Worm (Caenorhabditis elegans) whole organism, young adult: ENCODE results near the gene Y41D4A.3.

ENCODE experiments used
- B0035.1 ChIP-seq: sonication (generic microtip); optimal IDR thresholded peaks from 2 replicates; lab custom pipeline; 2016; ENCODE audit warnings: missing genetic modification characterization, mild to moderate bottlenecking, missing compliant biosample characterization, missing genotype, missing genetic modification reagents
- F23B12.7 ChIP-seq: sonication (generic microtip); optimal IDR thresholded peaks from 2 replicates; lab custom pipeline; 2017; ENCODE audit warnings: missing genetic modification characterization, mild to moderate bottlenecking, missing compliant biosample characterization, antibody characterized with exemption, moderate library complexity; ENCODE audit not compliant: insufficient read depth
- F33H1.4 ChIP-seq: fragments of 200-800 bp; sonication (Bioruptor generic); IDR thresholded peaks from 2 replicates; pipeline ENCODE4 v1.3.6; 2022; ENCODE audit warnings: missing genetic modification reagents, missing genetic modification characterization, missing compliant biosample characterization
- F39B2.1 ChIP-seq: fragments of 200-800 bp; sonication (Bioruptor generic); IDR thresholded peaks from 2 replicates; pipeline ENCODE4 v1.3.6; 2022; ENCODE audit warnings: missing genetic modification reagents, missing genetic modification characterization, missing compliant biosample characterization
- F49E8.2 ChIP-seq: sonication (generic microtip); optimal IDR thresholded peaks from 3 replicates; lab custom pipeline; 2017; ENCODE audit warnings: missing genetic modification characterization, mild to moderate bottlenecking, missing compliant biosample characterization, antibody characterized with exemption, moderate library complexity; ENCODE audit not compliant: insufficient read depth
- F57A8.1 ChIP-seq: fragments of 200-800 bp; sonication (Bioruptor generic); optimal IDR thresholded peaks from 2 replicates; lab custom pipeline; 2018; ENCODE audit warnings: mild to moderate bottlenecking, missing genetic modification characterization, moderate library complexity, missing compliant biosample characterization
- Y67H2A.10 ChIP-seq: fragments of 200-800 bp; sonication (Bioruptor generic); conservative IDR thresholded peaks from 2 replicates; pipeline ENCODE4 v1.3.6; 2022; ENCODE audit warnings: missing genetic modification reagents, missing genetic modification characterization, missing compliant biosample characterization
- Y95B8A.8 ChIP-seq: fragments of 200-800 bp; sonication (Bioruptor generic); IDR thresholded peaks from 2 replicates; pipeline ENCODE4 v1.3.6; 2022; ENCODE audit warnings: missing genetic modification reagents, missing genetic modification characterization, missing compliant biosample characterization
- ZK185.1 ChIP-seq: sonication (generic microtip); optimal IDR thresholded peaks from 2 replicates; lab custom pipeline; 2016; ENCODE audit warnings: mild to moderate bottlenecking, missing genetic modification characterization, missing compliant biosample characterization; ENCODE audit not compliant: poor library complexity, severe bottlenecking
- athp-1 ChIP-seq: sonication (generic microtip); optimal IDR thresholded peaks from 2 replicates; lab custom pipeline; 2017; ENCODE audit warnings: mild to moderate bottlenecking, missing genetic modification characterization, missing compliant biosample characterization
- attf-5 ChIP-seq: fragments of 200-800 bp; sonication (Bioruptor generic); optimal IDR thresholded peaks from 2 replicates; lab custom pipeline; 2018; ENCODE audit warnings: mild to moderate bottlenecking, missing genetic modification characterization, missing compliant biosample characterization
- attf-6 ChIP-seq: fragments of 200-800 bp; sonication (Bioruptor generic); IDR thresholded peaks from 2 replicates; pipeline ENCODE4 v1.3.6; 2022; ENCODE audit warnings: missing genetic modification reagents, missing genetic modification characterization, missing compliant biosample characterization
- cebp-1 ChIP-seq, 2 experiments: fragments of 200-800 bp in 1 of 2; sonication (Bioruptor generic) in 1 of 2; sonication (generic microtip) in 1 of 2; IDR thresholded peaks in 1 of 2; optimal IDR thresholded peaks in 1 of 2; 2 replicates each; pipeline versions ENCODE4 v1.3.6 to Lab custom; 2017 to 2022; ENCODE audit warnings: missing compliant biosample characterization in 2 of 2, missing genetic modification characterization in 2 of 2, mild to moderate bottlenecking in 1 of 2, missing genetic modification reagents in 1 of 2, moderate library complexity in 1 of 2
- cebp-2 ChIP-seq: fragments of 200-800 bp; sonication (Bioruptor generic); IDR thresholded peaks from 2 replicates; pipeline ENCODE4 v1.3.6; 2022; ENCODE audit warnings: missing genetic modification characterization, missing compliant biosample characterization
- ceh-100 ChIP-seq: fragments of 200-800 bp; sonication (Bioruptor generic); IDR thresholded peaks from 2 replicates; pipeline ENCODE4 v1.3.6; 2022; ENCODE audit warnings: missing genetic modification reagents, missing genetic modification characterization, missing compliant biosample characterization
- ceh-91 ChIP-seq: fragments of 200-800 bp; sonication (Bioruptor generic); IDR thresholded peaks from 2 replicates; pipeline ENCODE4 v1.3.6; 2022; ENCODE audit warnings: missing genetic modification reagents, missing genetic modification characterization, missing compliant biosample characterization
- dox-1 ChIP-seq: fragments of 200-800 bp; sonication (Bioruptor generic); IDR thresholded peaks from 2 replicates; pipeline ENCODE4 v1.3.6; 2022; ENCODE audit warnings: missing genetic modification reagents, missing genetic modification characterization, missing compliant biosample characterization
- efl-1 ChIP-seq: fragments of 150-350 bp; optimal IDR thresholded peaks from 2 replicates; lab custom pipeline; 2014; ENCODE audit warnings: missing biosample characterization, missing genetic modification reagents, missing genetic modification characterization
- egl-18 ChIP-seq: fragments of 200-800 bp; sonication (Bioruptor generic); IDR thresholded peaks from 2 replicates; pipeline ENCODE4 v1.3.6; 2022; ENCODE audit warnings: missing genetic modification reagents, missing genetic modification characterization, missing compliant biosample characterization
- ekl-4 ChIP-seq: fragments of 200-800 bp; sonication (Bioruptor generic); IDR thresholded peaks from 2 replicates; pipeline ENCODE4 v1.3.6; 2022; ENCODE audit warnings: missing genetic modification reagents, missing genetic modification characterization, missing compliant biosample characterization
- fkh-3 ChIP-seq: sonication (generic microtip); optimal IDR thresholded peaks from 2 replicates; lab custom pipeline; 2016; ENCODE audit warnings: mild to moderate bottlenecking, missing genetic modification characterization, missing compliant biosample characterization
- gei-17 ChIP-seq: fragments of 200-800 bp; sonication (Bioruptor generic); optimal IDR thresholded peaks from 2 replicates; lab custom pipeline; 2018; ENCODE audit warnings: mild to moderate bottlenecking, missing genetic modification characterization, missing compliant biosample characterization
- hlh-12 ChIP-seq: sonication (generic microtip); optimal IDR thresholded peaks from 2 replicates; lab custom pipeline; 2016; ENCODE audit warnings: missing genetic modification characterization, missing compliant biosample characterization
- hlh-26 ChIP-seq: fragments of 200-800 bp; sonication (Bioruptor generic); conservative IDR thresholded peaks from 2 replicates; pipeline ENCODE4 v1.3.6; 2022; ENCODE audit warnings: missing genetic modification reagents, missing genetic modification characterization, missing compliant biosample characterization
- hmg-20 ChIP-seq: fragments of 200-800 bp; sonication (Bioruptor generic); IDR thresholded peaks from 2 replicates; pipeline ENCODE4 v1.3.6; 2022; ENCODE audit warnings: missing genetic modification reagents, missing genetic modification characterization, missing compliant biosample characterization
- hsf-1 ChIP-seq: fragments of 200-800 bp; sonication (Bioruptor generic); IDR thresholded peaks from 2 replicates; pipeline ENCODE4 v1.3.6; 2022; ENCODE audit warnings: missing genetic modification reagents, missing genetic modification characterization, missing compliant biosample characterization
- let-526 ChIP-seq: fragments of 200-800 bp; sonication (Bioruptor generic); IDR thresholded peaks from 2 replicates; pipeline ENCODE4 v1.3.6; 2022; ENCODE audit warnings: missing genetic modification reagents, missing genetic modification characterization, missing compliant biosample characterization
- lir-1 ChIP-seq: fragments of 200-800 bp; sonication (Bioruptor generic); conservative IDR thresholded peaks from 2 replicates; pipeline ENCODE4 v1.3.6; 2022; ENCODE audit warnings: missing genetic modification reagents, missing genetic modification characterization, missing compliant biosample characterization
- lsy-27 ChIP-seq: sonication (generic microtip); optimal IDR thresholded peaks from 2 replicates; lab custom pipeline; 2017; ENCODE audit warnings: missing genetic modification characterization, mild to moderate bottlenecking, missing compliant biosample characterization, antibody characterized with exemption, missing genotype, borderline replicate concordance; ENCODE audit not compliant: insufficient read depth
- madf-10 ChIP-seq: sonication (generic microtip); optimal IDR thresholded peaks from 2 replicates; lab custom pipeline; 2016; ENCODE audit warnings: mild to moderate bottlenecking, missing genetic modification characterization, missing compliant biosample characterization
- madf-3 ChIP-seq: fragments of 200-800 bp; sonication (Bioruptor generic); IDR thresholded peaks from 2 replicates; pipeline ENCODE4 v1.3.6; 2022; ENCODE audit warnings: missing genetic modification reagents, missing genetic modification characterization, missing compliant biosample characterization
- madf-6 ChIP-seq: fragments of 200-800 bp; sonication (Bioruptor generic); IDR thresholded peaks from 2 replicates; pipeline ENCODE4 v1.3.6; 2022; ENCODE audit warnings: missing genetic modification reagents, missing genetic modification characterization, missing compliant biosample characterization
- mes-4 ChIP-seq: sonication (generic microtip); optimal IDR thresholded peaks from 2 replicates; lab custom pipeline; 2016; ENCODE audit warnings: missing genotype, missing genetic modification characterization, missing compliant biosample characterization
- mxl-1 ChIP-seq: sonication (generic microtip); optimal IDR thresholded peaks from 2 replicates; lab custom pipeline; 2016; ENCODE audit warnings: missing genetic modification characterization, missing compliant biosample characterization
- nfya-1 ChIP-seq: sonication (generic microtip); optimal IDR thresholded peaks from 2 replicates; lab custom pipeline; 2017; ENCODE audit warnings: antibody characterized with exemption, missing compliant biosample characterization, missing genetic modification characterization, borderline replicate concordance; ENCODE audit not compliant: insufficient read depth
- nfya-2 ChIP-seq: fragments of 200-800 bp; sonication (Bioruptor generic); IDR thresholded peaks from 2 replicates; pipeline ENCODE4 v1.3.6; 2022; ENCODE audit warnings: missing genetic modification reagents, missing genetic modification characterization, missing compliant biosample characterization
- nhr-179 ChIP-seq: sonication (generic microtip); optimal IDR thresholded peaks from 2 replicates; lab custom pipeline; 2016; ENCODE audit warnings: mild to moderate bottlenecking, missing genetic modification characterization, missing compliant biosample characterization
- pbrm-1 ChIP-seq: fragments of 200-800 bp; sonication (Bioruptor generic); IDR thresholded peaks from 2 replicates; pipeline ENCODE4 v1.3.6; 2022; ENCODE audit warnings: missing genetic modification reagents, missing genetic modification characterization, missing compliant biosample characterization
- rpc-1 ChIP-seq, 2 experiments: fragments of 150-350 bp in 1 of 2; sonication (generic microtip) in 1 of 2; optimal IDR thresholded peaks; 2 replicates each; lab custom pipeline; 2014 to 2018; ENCODE audit warnings: missing biosample characterization in 1 of 2, missing genetic modification characterization in 1 of 2, missing genetic modification reagents in 1 of 2, missing genotype in 1 of 2
- sdz-38 ChIP-seq: sonication (generic microtip); optimal IDR thresholded peaks from 2 replicates; lab custom pipeline; 2016; ENCODE audit warnings: missing genotype, missing genetic modification characterization, missing compliant biosample characterization
- tbp1 ChIP-seq: fragments of 200-800 bp; sonication (Bioruptor generic); optimal IDR thresholded peaks from 2 replicates; lab custom pipeline; 2018; ENCODE audit warnings: mild to moderate bottlenecking, missing genetic modification characterization, missing compliant biosample characterization
- unc-62 ChIP-seq: fragments of 150-350 bp; optimal IDR thresholded peaks from 2 replicates; lab custom pipeline; 2014; ENCODE audit warnings: missing biosample characterization, missing genetic modification reagents, missing genetic modification characterization
- xnd-1 ChIP-seq: sonication (generic microtip); optimal IDR thresholded peaks from 2 replicates; lab custom pipeline; 2016; ENCODE audit warnings: missing genotype, missing genetic modification reagents, missing genetic modification characterization, missing compliant biosample characterization
- zim-3 ChIP-seq: sonication (generic microtip); optimal IDR thresholded peaks from 2 replicates; lab custom pipeline; 2017; ENCODE audit warnings: mild to moderate bottlenecking, missing genetic modification characterization, moderate library complexity, missing compliant biosample characterization
- ztf-18 ChIP-seq: sonication (generic microtip); optimal IDR thresholded peaks from 2 replicates; lab custom pipeline; 2016; ENCODE audit warnings: missing genotype, mild to moderate bottlenecking, missing genetic modification characterization, missing compliant biosample characterization
- ztf-22 ChIP-seq: fragments of 200-800 bp; sonication (Bioruptor generic); optimal IDR thresholded peaks from 2 replicates; lab custom pipeline; 2018; ENCODE audit warnings: mild to moderate bottlenecking, missing genetic modification characterization, moderate library complexity, missing compliant biosample characterization
- ztf-3 ChIP-seq: fragments of 200-800 bp; sonication (Bioruptor generic); optimal IDR thresholded peaks from 2 replicates; lab custom pipeline; 2018; ENCODE audit warnings: mild to moderate bottlenecking, missing genetic modification characterization, missing compliant biosample characterization

Gene Y41D4A.3

DNA sequence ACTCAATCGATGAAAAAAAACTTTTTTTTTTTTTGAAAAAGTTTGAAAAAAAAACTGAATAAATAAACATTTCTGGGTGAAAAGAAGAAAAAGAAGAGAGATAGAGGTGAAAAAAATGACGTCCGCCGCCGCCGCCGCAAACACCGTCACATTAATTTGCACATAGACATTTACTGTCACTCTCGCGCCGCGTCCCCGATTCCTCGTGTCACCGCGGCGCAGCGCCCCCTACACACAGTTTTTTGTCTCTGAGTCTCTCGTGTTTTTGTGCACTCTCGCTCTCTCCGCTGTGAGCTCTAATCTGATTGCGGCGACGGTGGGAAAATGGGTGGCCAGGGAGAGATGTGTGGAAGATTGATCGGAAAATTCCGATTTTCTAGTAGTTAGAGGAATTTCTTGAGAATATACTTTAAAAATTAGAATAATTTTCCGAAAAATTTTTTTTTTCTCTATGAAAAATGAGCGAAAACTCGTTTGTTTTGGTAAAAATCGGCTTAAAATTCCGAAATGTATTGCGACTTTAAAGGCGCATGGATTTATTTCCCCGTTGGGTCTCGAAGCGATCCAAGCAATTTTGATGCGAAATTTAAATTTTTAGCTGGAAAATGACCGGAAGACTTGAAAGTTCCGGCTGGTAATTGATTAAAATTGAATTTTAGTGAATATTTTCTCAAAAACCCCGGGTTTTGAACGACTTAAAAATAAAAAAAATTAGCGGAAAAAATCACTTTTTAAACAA lies 14.0 kb upstream of the Y41D4A.3 start (continued):
- TF ChIP-seq rpc-1 (optimal IDR thresholded peaks at IDR 0.05; lab: Kevin White, UChicago) (no peak), rpc-1 (tag; optimal IDR thresholded peaks at IDR 0.05; lab: Kevin White, UChicago) (no peak), F23B12.7 (no peak), ceh-91 (GFP tag; lab: Robert Waterston, UW) (no peak), F57A8.1 (GFP tag; lab: Kevin White, UChicago) (no peak), fkh-3 (tag; lab: Kevin White, UChicago) (no peak), mxl-1 (no peak), xnd-1 (tag; lab: Kevin White, UChicago) (no peak), ceh-100 (GFP tag; lab: Robert Waterston, UW) (no peak), ekl-4 (no peak), efl-1 (GFP tag; lab: Kevin White, UChicago) (no peak), nfya-1 (tag; lab: Kevin White, UChicago) (no peak), madf-6 (no peak), ztf-18 (tag; lab: Kevin White, UChicago) (no peak), egl-18 (GFP tag; lab: Robert Waterston, UW) (no peak), zim-3 (tag; lab: Kevin White, UChicago) (no peak), sdz-38 (no peak), hlh-26 (GFP tag; lab: Robert Waterston, UW) (no peak), tbp1 (GFP tag; lab: Kevin White, UChicago) (no peak), ZK185.1 (tag; lab: Kevin White, UChicago) (no peak), cebp-1 (GFP tag; IDR thresholded peaks at IDR 0.05; lab: Robert Waterston, UW) (no peak), cebp-1 (tag; optimal IDR thresholded peaks at IDR 0.05; lab: Kevin White, UChicago) (peak; percentile 43), nhr-179 (tag; lab: Kevin White, UChicago) (no peak), Y67H2A.10 (no peak), ztf-3 (GFP tag; lab: Kevin White, UChicago) (no peak), nfya-2 (GFP tag; lab: Robert Waterston, UW) (no peak), madf-3 (no peak), hlh-12 (no peak), gei-17 (GFP tag; lab: Kevin White, UChicago) (no peak), hsf-1 (GFP tag; lab: Robert Waterston, UW) (no peak), athp-1 (tag; lab: Kevin White, UChicago) (no peak), F33H1.4 (GFP tag; lab: Robert Waterston, UW) (peak; percentile 50), pbrm-1 (GFP tag; lab: Robert Waterston, UW) (no peak), F39B2.1 (GFP tag; lab: Robert Waterston, UW) (no peak), F49E8.2 (tag; lab: Kevin White, UChicago) (no peak), dox-1 (0 out of 2 replicates have a peak, but pooled peaks have one; percentile 24), cebp-2 (GFP tag; lab: Robert Waterston, UW) (no peak), lsy-27 (tag; lab: Kevin White, UChicago) (no peak), Y95B8A.8 (GFP tag; lab: Robert Waterston, UW) (no peak), B0035.1 (tag; lab: Kevin White, UChicago) (no peak), attf-6 (GFP tag; lab: Robert Waterston, UW) (no peak), let-526 (no peak), hmg-20 (GFP tag; lab: Robert Waterston, UW) (no peak), madf-10 (tag; lab: Kevin White, UChicago) (peak; percentile 66), mes-4 (tag; lab: Kevin White, UChicago) (no peak), ztf-22 (GFP tag; lab: Kevin White, UChicago) (no peak), lir-1 (GFP tag; lab: Robert Waterston, UW) (no peak), unc-62 (GFP tag; lab: Kevin White, UChicago) (no peak), attf-5 (peak; percentile 22)
